Fruit fly (Drosophila melanogaster) whole organism, embryonic: ENCODE data around the gene CG32599.

Experiments used
- B-H2 ChIP-seq: fragments of 200-800 bp; sonication (Bioruptor generic); optimal IDR thresholded peaks from 2 replicates; lab custom pipeline; 2018; ENCODE audit warnings: missing biosample characterization, mild to moderate bottlenecking, missing genetic modification characterization
- CG15601 ChIP-seq: fragments of 200-800 bp; sonication (Bioruptor generic); optimal IDR thresholded peaks from 3 replicates; lab custom pipeline; 2019; ENCODE audit warnings: missing biosample characterization, mild to moderate bottlenecking, missing genetic modification characterization, moderate library complexity
- CG18011 ChIP-seq: fragments of 200-800 bp; sonication (Bioruptor generic); optimal IDR thresholded peaks from 2 replicates; lab custom pipeline; 2017; ENCODE audit warnings: missing biosample characterization, missing genetic modification characterization, mild to moderate bottlenecking, moderate library complexity, missing genotype
- CG2199 ChIP-seq: fragments of 200-800 bp; sonication (Bioruptor generic); IDR thresholded peaks from 3 replicates; pipeline ENCODE4 v1.3.6; 2022; ENCODE audit warnings: missing biosample characterization, missing genetic modification characterization
- CG3995 ChIP-seq: fragments of 200-800 bp; sonication (Bioruptor generic); optimal IDR thresholded peaks from 3 replicates; lab custom pipeline; 2016; ENCODE audit warnings: missing biosample characterization, missing genetic modification characterization
- CG8924 ChIP-seq: fragments of 200-800 bp; optimal IDR thresholded peaks from 3 replicates; lab custom pipeline; 2019; ENCODE audit warnings: missing biosample characterization, mild to moderate bottlenecking, missing genetic modification characterization, moderate library complexity
- H15 ChIP-seq: fragments of 200-800 bp; sonication (Bioruptor generic); IDR thresholded peaks from 3 replicates; pipeline ENCODE4 v1.3.6; 2022; ENCODE audit warnings: missing biosample characterization, missing genetic modification characterization
- Sin3A ChIP-seq: fragments of >200 bp; optimal IDR thresholded peaks from 2 replicates; lab custom pipeline; 2018
- Sox100B ChIP-seq: fragments of 200-800 bp; sonication (Bioruptor generic); optimal IDR thresholded peaks from 3 replicates; lab custom pipeline; 2018; ENCODE audit warnings: missing biosample characterization, mild to moderate bottlenecking, missing genetic modification characterization
- fd96Cb ChIP-seq: fragments of 200-800 bp; sonication (Bioruptor generic); optimal IDR thresholded peaks from 2 replicates; lab custom pipeline; 2018; ENCODE audit warnings: missing biosample characterization, mild to moderate bottlenecking, missing genetic modification characterization, moderate library complexity

DNA sequence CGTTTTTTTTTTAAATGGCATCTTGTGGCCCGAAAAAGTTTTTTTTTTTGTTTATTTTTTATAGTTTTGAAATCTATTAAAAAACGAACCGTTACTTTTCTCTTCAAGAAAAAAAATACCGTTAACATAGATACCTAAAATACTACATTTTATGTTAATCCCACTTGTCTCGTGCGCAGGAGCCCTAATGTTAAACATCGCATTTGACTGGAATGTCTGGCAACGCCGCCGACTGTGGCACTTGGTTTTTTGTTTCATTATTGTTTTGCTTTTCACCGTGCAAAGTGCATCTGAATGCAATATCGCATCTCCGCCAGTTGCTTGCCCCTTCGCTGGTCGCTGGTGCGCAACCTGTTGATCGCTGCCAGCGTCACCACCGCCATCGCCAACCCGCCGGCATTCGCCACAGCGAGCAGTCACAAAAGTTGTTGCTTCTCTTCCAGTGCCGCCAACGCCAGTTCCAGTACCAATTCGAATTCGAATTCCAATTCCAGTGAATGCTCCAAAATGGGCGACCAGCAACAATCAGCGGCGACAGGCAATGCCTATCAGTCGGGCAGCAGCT, 43.4 kb upstream of the CG32599 start, which contains the start of gene CG11590:
- TF ChIP-seq CG18011: no peak
- no peak for TF ChIP-seq Sox100B
- no peak for TF ChIP-seq CG15601 (tag; lab: Kevin White, UChicago)
- no peak for TF ChIP-seq Sin3A (lab: Kevin White, UChicago)
- no peak for TF ChIP-seq CG3995 (GFP tag; lab: Kevin White, UChicago)
- no peak for TF ChIP-seq fd96Cb
- TF ChIP-seq CG8924 (tag; lab: Kevin White, UChicago): no peak
- TF ChIP-seq CG2199: no peak
- TF ChIP-seq B-H2: no peak
- TF ChIP-seq H15 (GFP tag; lab: Robert Waterston, UW): no peak
